Fruit fly (Drosophila melanogaster) whole organism: ENCODE results near the gene NimB5.

Experiments
- pan ChIP-seq: fragments of >200 bp; optimal IDR thresholded peaks from 2 replicates; lab custom pipeline; 2017
- psq ChIP-seq: fragments of >200 bp; optimal IDR thresholded peaks from 2 replicates; lab custom pipeline; 2017
- usp ChIP-seq: fragments of >200 bp; optimal IDR thresholded peaks from 2 replicates; lab custom pipeline; 2017; ENCODE audit warnings: missing biosample characterization, missing genetic modification characterization, mixed read lengths

- TF ChIP-seq pan (no peak), psq (lab: Kevin White, UChicago) (no peak), usp (GFP tag; lab: Kevin White, UChicago) (no peak)
These were observed 35.4 kb upstream of the NimB5 start, which contains the start of gene Vajk2 for dm6 chr2L:13934542-13935065.
